Worm (Caenorhabditis elegans) whole organism, young adult: ENCODE data around the gene C06B3.6.
A peak's percentile ranks its signal among the peaks of the same experiment; 100 is the strongest.

Experiments used
- F39B2.1 ChIP-seq: fragments of 200-800 bp; sonication (Bioruptor generic); IDR thresholded peaks from 2 replicates; pipeline ENCODE4 v1.3.6; 2022; ENCODE audit warnings: missing genetic modification reagents, missing genetic modification characterization, missing compliant biosample characterization
- F49E8.2 ChIP-seq: sonication (generic microtip); optimal IDR thresholded peaks from 3 replicates; lab custom pipeline; 2017; ENCODE audit warnings: missing genetic modification characterization, mild to moderate bottlenecking, missing compliant biosample characterization, antibody characterized with exemption, moderate library complexity; ENCODE audit not compliant: insufficient read depth
- F52B5.7 ChIP-seq: sonication (generic microtip); optimal IDR thresholded peaks from 2 replicates; lab custom pipeline; 2016; ENCODE audit warnings: mild to moderate bottlenecking, missing genetic modification characterization, missing compliant biosample characterization
- T26A5.8 ChIP-seq: sonication (generic microtip); optimal IDR thresholded peaks from 2 replicates; lab custom pipeline; 2016; ENCODE audit warnings: missing genetic modification characterization, missing compliant biosample characterization
- Y53F4B.3 ChIP-seq: fragments of 200-800 bp; sonication (Bioruptor generic); IDR thresholded peaks from 2 replicates; pipeline ENCODE4 v1.3.6; 2022; ENCODE audit warnings: missing genetic modification reagents, missing genetic modification characterization, missing compliant biosample characterization
- ZK185.1 ChIP-seq: sonication (generic microtip); optimal IDR thresholded peaks from 2 replicates; lab custom pipeline; 2016; ENCODE audit warnings: mild to moderate bottlenecking, missing genetic modification characterization, missing compliant biosample characterization; ENCODE audit not compliant: poor library complexity, severe bottlenecking
- aptf-2 ChIP-seq: fragments of 200-800 bp; sonication (Bioruptor generic); conservative IDR thresholded peaks from 2 replicates; pipeline ENCODE4 v1.3.6; 2022; ENCODE audit warnings: missing genetic modification reagents, missing genetic modification characterization, missing compliant biosample characterization
- attf-5 ChIP-seq: fragments of 200-800 bp; sonication (Bioruptor generic); optimal IDR thresholded peaks from 2 replicates; lab custom pipeline; 2018; ENCODE audit warnings: mild to moderate bottlenecking, missing genetic modification characterization, missing compliant biosample characterization
- bed-2 ChIP-seq: fragments of 200-800 bp; sonication (Bioruptor generic); IDR thresholded peaks from 2 replicates; pipeline ENCODE4 v1.3.6; 2022; ENCODE audit warnings: missing genetic modification reagents, missing genetic modification characterization, missing compliant biosample characterization
- ceh-27 ChIP-seq: fragments of 200-800 bp; sonication (Bioruptor generic); optimal IDR thresholded peaks from 2 replicates; lab custom pipeline; 2018; ENCODE audit warnings: mild to moderate bottlenecking, missing genetic modification characterization, moderate library complexity, missing compliant biosample characterization
- ceh-40 ChIP-seq: fragments of 200-800 bp; sonication (Bioruptor generic); IDR thresholded peaks from 2 replicates; pipeline ENCODE4 v1.3.6; 2022; ENCODE audit warnings: missing genetic modification characterization, missing compliant biosample characterization
- ceh-79 ChIP-seq: sonication (generic microtip); optimal IDR thresholded peaks from 2 replicates; lab custom pipeline; 2017; ENCODE audit warnings: mild to moderate bottlenecking, missing genetic modification characterization, missing compliant biosample characterization
- chd-7 ChIP-seq: sonication (generic microtip); optimal IDR thresholded peaks from 2 replicates; lab custom pipeline; 2016; ENCODE audit warnings: mild to moderate bottlenecking, missing genetic modification characterization, moderate library complexity, missing compliant biosample characterization
- efl-1 ChIP-seq: fragments of 150-350 bp; optimal IDR thresholded peaks from 2 replicates; lab custom pipeline; 2014; ENCODE audit warnings: missing biosample characterization, missing genetic modification reagents, missing genetic modification characterization
- egl-44 ChIP-seq: fragments of 200-800 bp; sonication (Bioruptor generic); IDR thresholded peaks from 2 replicates; pipeline ENCODE4 v1.3.6; 2022; ENCODE audit warnings: missing genetic modification reagents, missing genetic modification characterization, missing compliant biosample characterization
- egrh-3 ChIP-seq: fragments of 200-800 bp; sonication (Bioruptor generic); IDR thresholded peaks from 2 replicates; pipeline ENCODE4 v1.3.6; 2022; ENCODE audit warnings: missing genetic modification reagents, missing genetic modification characterization, missing compliant biosample characterization
- ets-4 ChIP-seq: fragments of 200-800 bp; sonication (Bioruptor generic); optimal IDR thresholded peaks from 2 replicates; lab custom pipeline; 2018; ENCODE audit warnings: mild to moderate bottlenecking, missing genetic modification characterization, missing compliant biosample characterization
- hlh-12 ChIP-seq: sonication (generic microtip); optimal IDR thresholded peaks from 2 replicates; lab custom pipeline; 2016; ENCODE audit warnings: missing genetic modification characterization, missing compliant biosample characterization
- hmg-1.2 ChIP-seq: fragments of 200-800 bp; sonication (Bioruptor generic); IDR thresholded peaks from 2 replicates; pipeline ENCODE4 v1.3.6; 2022; ENCODE audit warnings: missing genetic modification reagents, missing genetic modification characterization, missing compliant biosample characterization
- lin-35 ChIP-seq, 3 experiments: fragments of 150-350 bp in 2 of 3; sonication (generic microtip) in 1 of 3; optimal IDR thresholded peaks; 2 replicates each; lab custom pipeline; 2014 to 2018; ENCODE audit warnings: missing biosample characterization in 3 of 3, missing genetic modification characterization in 3 of 3, missing genetic modification reagents in 3 of 3
- lin-40 ChIP-seq: sonication (generic microtip); optimal IDR thresholded peaks from 2 replicates; lab custom pipeline; 2016; ENCODE audit warnings: missing genetic modification characterization, mild to moderate bottlenecking, missing compliant biosample characterization, missing genotype, missing genetic modification reagents
- lir-1 ChIP-seq: fragments of 200-800 bp; sonication (Bioruptor generic); conservative IDR thresholded peaks from 2 replicates; pipeline ENCODE4 v1.3.6; 2022; ENCODE audit warnings: missing genetic modification reagents, missing genetic modification characterization, missing compliant biosample characterization
- madf-10 ChIP-seq: sonication (generic microtip); optimal IDR thresholded peaks from 2 replicates; lab custom pipeline; 2016; ENCODE audit warnings: mild to moderate bottlenecking, missing genetic modification characterization, missing compliant biosample characterization
- madf-3 ChIP-seq: fragments of 200-800 bp; sonication (Bioruptor generic); IDR thresholded peaks from 2 replicates; pipeline ENCODE4 v1.3.6; 2022; ENCODE audit warnings: missing genetic modification reagents, missing genetic modification characterization, missing compliant biosample characterization
- madf-6 ChIP-seq: fragments of 200-800 bp; sonication (Bioruptor generic); IDR thresholded peaks from 2 replicates; pipeline ENCODE4 v1.3.6; 2022; ENCODE audit warnings: missing genetic modification reagents, missing genetic modification characterization, missing compliant biosample characterization
- mxl-1 ChIP-seq: sonication (generic microtip); optimal IDR thresholded peaks from 2 replicates; lab custom pipeline; 2016; ENCODE audit warnings: missing genetic modification characterization, missing compliant biosample characterization
- nfyb-1 ChIP-seq: fragments of 200-800 bp; sonication (Bioruptor generic); IDR thresholded peaks from 2 replicates; pipeline ENCODE4 v1.3.6; 2022; ENCODE audit warnings: missing genetic modification reagents, missing genetic modification characterization, missing compliant biosample characterization
- nhr-80 ChIP-seq: sonication (generic microtip); optimal IDR thresholded peaks from 2 replicates; lab custom pipeline; 2016; ENCODE audit warnings: missing genetic modification characterization, missing compliant biosample characterization
- rcor-1 ChIP-seq: fragments of 200-800 bp; sonication (Bioruptor generic); IDR thresholded peaks from 2 replicates; pipeline ENCODE4 v1.3.6; 2022; ENCODE audit warnings: missing genetic modification reagents, missing genetic modification characterization, missing compliant biosample characterization
- snpc-1.1 ChIP-seq: sonication (generic microtip); optimal IDR thresholded peaks from 2 replicates; lab custom pipeline; 2017; ENCODE audit warnings: missing genetic modification characterization, mild to moderate bottlenecking, missing compliant biosample characterization, antibody characterized with exemption, moderate library complexity, missing genotype, missing genetic modification reagents; ENCODE audit not compliant: insufficient read depth
- sptf-2 ChIP-seq: fragments of 200-800 bp; sonication (Bioruptor generic); optimal IDR thresholded peaks from 2 replicates; lab custom pipeline; 2018; ENCODE audit warnings: mild to moderate bottlenecking, missing genetic modification characterization, missing compliant biosample characterization
- zfh-2 ChIP-seq: fragments of 200-800 bp; sonication (Bioruptor generic); conservative IDR thresholded peaks from 2 replicates; pipeline ENCODE4 v1.3.6; 2022; ENCODE audit warnings: missing genetic modification reagents, missing genetic modification characterization, missing compliant biosample characterization
- zim-3 ChIP-seq: sonication (generic microtip); optimal IDR thresholded peaks from 2 replicates; lab custom pipeline; 2017; ENCODE audit warnings: mild to moderate bottlenecking, missing genetic modification characterization, moderate library complexity, missing compliant biosample characterization
- ztf-22 ChIP-seq: fragments of 200-800 bp; sonication (Bioruptor generic); optimal IDR thresholded peaks from 2 replicates; lab custom pipeline; 2018; ENCODE audit warnings: mild to moderate bottlenecking, missing genetic modification characterization, moderate library complexity, missing compliant biosample characterization
- ztf-25 ChIP-seq: fragments of 200-800 bp; sonication (Bioruptor generic); IDR thresholded peaks from 2 replicates; pipeline ENCODE4 v1.3.6; 2022; ENCODE audit warnings: missing genetic modification reagents, missing genetic modification characterization, missing compliant biosample characterization

C06B3.6 gene

ce11 chrV:13872895-13873294 lies 35.9 kb downstream of the C06B3.6 start, which contains the start of gene cpt-5 (continued):
- TF ChIP-seq T26A5.8 (tag; lab: Kevin White, UChicago) = no peak

ce11 chrV:13869551-13869950 lies 39.2 kb downstream of the C06B3.6 start:
- TF ChIP-seq zfh-2 (no peak), lir-1 (GFP tag; lab: Robert Waterston, UW) (no peak), egl-44 (no peak), bed-2 (GFP tag; lab: Robert Waterston, UW) (no peak), aptf-2 (GFP tag; lab: Robert Waterston, UW) (no peak), ets-4 (GFP tag; lab: Kevin White, UChicago) (no peak), F52B5.7 (tag; lab: Kevin White, UChicago) (no peak), ZK185.1 (no peak), nhr-80 (no peak), ztf-25 (GFP tag; lab: Robert Waterston, UW) (no peak), efl-1 (no peak)

- TF ChIP-seq ceh-27 (GFP tag; lab: Kevin White, UChicago) = peak; percentile 10
- peak; percentile 76; the same call in 1 of the 2 replicates for TF ChIP-seq egrh-3 (GFP tag; lab: Robert Waterston, UW)
Observed at ce11 chrV:13868886-13869285, 39.9 kb downstream of the C06B3.6 start.

ce11 chrV:13866353-13866752 lies 42.4 kb downstream of the C06B3.6 start, which contains the start of gene nhr-175:
TSS of gene nhr-175 (plus strand) at chrV:13866691.
- no peak for TF ChIP-seq ztf-25 (GFP tag; lab: Robert Waterston, UW)
- TF ChIP-seq sptf-2 (GFP tag; lab: Kevin White, UChicago) = no peak
- no peak for TF ChIP-seq hlh-12 (tag; lab: Kevin White, UChicago)
- no peak for TF ChIP-seq lin-35 (GFP tag; optimal IDR thresholded peaks at IDR 0.05; lab: Kevin White, UChicago)
- no peak for TF ChIP-seq chd-7 (tag; lab: Kevin White, UChicago)
- no peak for TF ChIP-seq Y53F4B.3 (GFP tag; lab: Robert Waterston, UW)
- no peak for TF ChIP-seq lin-40 (tag; lab: Kevin White, UChicago)
- no peak for TF ChIP-seq madf-10
- no peak for TF ChIP-seq ceh-79 (tag; lab: Kevin White, UChicago)

ce11 chrV:13863700-13864099 lies 45.1 kb downstream of the C06B3.6 start:
- no peak for TF ChIP-seq snpc-1.1 (tag; lab: Kevin White, UChicago)
- TF ChIP-seq T26A5.8 (tag; lab: Kevin White, UChicago) = no peak
- no peak for TF ChIP-seq zim-3 (tag; lab: Kevin White, UChicago)
- TF ChIP-seq rcor-1 (GFP tag; lab: Robert Waterston, UW) = no peak
- no peak for TF ChIP-seq ztf-22
- no peak for TF ChIP-seq madf-3 (GFP tag; lab: Robert Waterston, UW)
- TF ChIP-seq hmg-1.2 = no peak
- no peak for TF ChIP-seq attf-5 (GFP tag; lab: Kevin White, UChicago)
- TF ChIP-seq ceh-40 = no peak
- no peak for TF ChIP-seq ztf-25 (GFP tag; lab: Robert Waterston, UW)
- TF ChIP-seq mxl-1 = no peak
- TF ChIP-seq nfyb-1 (GFP tag; lab: Robert Waterston, UW) = no peak
- TF ChIP-seq madf-6 (GFP tag; lab: Robert Waterston, UW) = no peak
- no peak for TF ChIP-seq F49E8.2
- TF ChIP-seq F39B2.1 = no peak
